Fruit fly (Drosophila melanogaster) whole organism, embryonic: Measurements from ENCODE around the gene AstA-R1.

Experiments
- CG17359 ChIP-seq: fragments of 200-800 bp; sonication (Bioruptor generic); optimal IDR thresholded peaks from 3 replicates; lab custom pipeline; 2018; ENCODE audit warnings: missing biosample characterization, mild to moderate bottlenecking, missing genetic modification characterization, moderate library complexity
- CG17361 ChIP-seq: fragments of 200-800 bp; sonication (Bioruptor generic); IDR thresholded peaks from 3 replicates; pipeline ENCODE4 v1.3.6; 2022; ENCODE audit warnings: missing biosample characterization, missing genetic modification characterization
- CG7786 ChIP-seq: fragments of 200-800 bp; sonication (Bioruptor generic); optimal IDR thresholded peaks from 2 replicates; lab custom pipeline; 2016; ENCODE audit warnings: missing biosample characterization, missing genetic modification characterization
- HLH4C ChIP-seq: fragments of 200-800 bp; sonication (Bioruptor generic); IDR thresholded peaks from 3 replicates; pipeline ENCODE4 v1.3.6; 2022; ENCODE audit warnings: missing biosample characterization, missing genetic modification characterization; ENCODE audit not compliant: partially characterized antibody
- Lpt ChIP-seq: fragments of >200 bp; optimal IDR thresholded peaks from 2 replicates; lab custom pipeline; 2018; ENCODE audit warnings: missing biosample characterization, missing genetic modification characterization
- PHDP ChIP-seq: fragments of 200-800 bp; sonication (Bioruptor generic); optimal IDR thresholded peaks from 3 replicates; lab custom pipeline; 2018; ENCODE audit warnings: missing biosample characterization, mild to moderate bottlenecking, missing genetic modification characterization, moderate library complexity
- Tbp ChIP-seq: fragments of >200 bp; optimal IDR thresholded peaks from 2 replicates; lab custom pipeline; 2018; ENCODE audit warnings: missing biosample characterization, missing genetic modification characterization
- al ChIP-seq: fragments of 200-800 bp; sonication (Bioruptor generic); IDR thresholded peaks from 2 replicates; pipeline ENCODE4 v1.3.6; 2022; ENCODE audit warnings: missing biosample characterization, missing genetic modification characterization
- eyg ChIP-seq: fragments of 200-800 bp; sonication (Bioruptor generic); optimal IDR thresholded peaks from 3 replicates; lab custom pipeline; 2016; ENCODE audit warnings: missing biosample characterization, missing genetic modification characterization
- knrl ChIP-seq: fragments of 200-800 bp; sonication (Bioruptor generic); IDR thresholded peaks from 3 replicates; pipeline ENCODE4 v1.3.6; 2022; ENCODE audit warnings: missing biosample characterization, missing genetic modification characterization; ENCODE audit not compliant: partially characterized antibody
- usp ChIP-seq: fragments of >200 bp; optimal IDR thresholded peaks from 2 replicates; lab custom pipeline; 2017; ENCODE audit warnings: missing biosample characterization, missing genetic modification characterization
- yki ChIP-seq: fragments of >200 bp; optimal IDR thresholded peaks from 3 replicates; lab custom pipeline; 2018

- TF ChIP-seq PHDP (tag; lab: Kevin White, UChicago) (no peak), knrl (GFP tag; lab: Robert Waterston, UW) (no peak), Tbp (GFP tag; lab: Kevin White, UChicago) (no peak), yki (no peak), HLH4C (GFP tag; lab: Robert Waterston, UW) (no peak), CG17361 (no peak), usp (GFP tag; lab: Kevin White, UChicago) (no peak), Lpt (GFP tag; lab: Kevin White, UChicago) (no peak), CG7786 (GFP tag; lab: Kevin White, UChicago) (no peak), CG17359 (tag; lab: Kevin White, UChicago) (no peak), eyg (GFP tag; lab: Kevin White, UChicago) (no peak), al (no peak)
Observed at dm6 chrX:3688576-3688975, 114.2 kb downstream of the AstA-R1 start.
